Worm (Caenorhabditis elegans) whole organism, young adult: ENCODE measurements around the gene T14G11.1.

ENCODE experiments used
- C17E4.6 ChIP-seq: fragments of 200-800 bp; sonication (Bioruptor generic); IDR thresholded peaks from 2 replicates; pipeline ENCODE4 v1.3.6; 2022; ENCODE audit warnings: missing genetic modification reagents, missing genetic modification characterization, missing compliant biosample characterization
- F10E7.11 ChIP-seq: sonication (generic microtip); optimal IDR thresholded peaks from 2 replicates; lab custom pipeline; 2017; ENCODE audit warnings: mild to moderate bottlenecking, missing genetic modification characterization, moderate library complexity, missing compliant biosample characterization
- F39B2.1 ChIP-seq: fragments of 200-800 bp; sonication (Bioruptor generic); IDR thresholded peaks from 2 replicates; pipeline ENCODE4 v1.3.6; 2022; ENCODE audit warnings: missing genetic modification reagents, missing genetic modification characterization, missing compliant biosample characterization
- Y56A3A.18 ChIP-seq: fragments of 200-800 bp; sonication (Bioruptor generic); IDR thresholded peaks from 2 replicates; pipeline ENCODE4 v1.3.6; 2022; ENCODE audit warnings: missing genetic modification reagents, missing genetic modification characterization, missing compliant biosample characterization
- ceh-91 ChIP-seq: fragments of 200-800 bp; sonication (Bioruptor generic); IDR thresholded peaks from 2 replicates; pipeline ENCODE4 v1.3.6; 2022; ENCODE audit warnings: missing genetic modification reagents, missing genetic modification characterization, missing compliant biosample characterization
- die-1 ChIP-seq: sonication (generic microtip); optimal IDR thresholded peaks from 2 replicates; lab custom pipeline; 2016; ENCODE audit warnings: missing genotype, mild to moderate bottlenecking, missing genetic modification characterization, missing compliant biosample characterization
- egl-44 ChIP-seq: fragments of 200-800 bp; sonication (Bioruptor generic); IDR thresholded peaks from 2 replicates; pipeline ENCODE4 v1.3.6; 2022; ENCODE audit warnings: missing genetic modification reagents, missing genetic modification characterization, missing compliant biosample characterization
- egrh-3 ChIP-seq: fragments of 200-800 bp; sonication (Bioruptor generic); IDR thresholded peaks from 2 replicates; pipeline ENCODE4 v1.3.6; 2022; ENCODE audit warnings: missing genetic modification reagents, missing genetic modification characterization, missing compliant biosample characterization
- ekl-4 ChIP-seq: fragments of 200-800 bp; sonication (Bioruptor generic); IDR thresholded peaks from 2 replicates; pipeline ENCODE4 v1.3.6; 2022; ENCODE audit warnings: missing genetic modification reagents, missing genetic modification characterization, missing compliant biosample characterization
- hsf-1 ChIP-seq: fragments of 200-800 bp; sonication (Bioruptor generic); IDR thresholded peaks from 2 replicates; pipeline ENCODE4 v1.3.6; 2022; ENCODE audit warnings: missing genetic modification reagents, missing genetic modification characterization, missing compliant biosample characterization
- lin-26 ChIP-seq: fragments of 200-800 bp; sonication (Bioruptor generic); IDR thresholded peaks from 2 replicates; pipeline ENCODE4 v1.3.6; 2022; ENCODE audit warnings: missing genetic modification reagents, missing genetic modification characterization, missing compliant biosample characterization
- madf-6 ChIP-seq: fragments of 200-800 bp; sonication (Bioruptor generic); IDR thresholded peaks from 2 replicates; pipeline ENCODE4 v1.3.6; 2022; ENCODE audit warnings: missing genetic modification reagents, missing genetic modification characterization, missing compliant biosample characterization
- mcd-1 ChIP-seq: fragments of 200-800 bp; sonication (Bioruptor generic); IDR thresholded peaks from 2 replicates; pipeline ENCODE4 v1.3.6; 2022; ENCODE audit warnings: missing genetic modification reagents, missing genetic modification characterization, missing compliant biosample characterization
- pbrm-1 ChIP-seq: fragments of 200-800 bp; sonication (Bioruptor generic); IDR thresholded peaks from 2 replicates; pipeline ENCODE4 v1.3.6; 2022; ENCODE audit warnings: missing genetic modification reagents, missing genetic modification characterization, missing compliant biosample characterization
- ztf-25 ChIP-seq: fragments of 200-800 bp; sonication (Bioruptor generic); IDR thresholded peaks from 2 replicates; pipeline ENCODE4 v1.3.6; 2022; ENCODE audit warnings: missing genetic modification reagents, missing genetic modification characterization, missing compliant biosample characterization
- ztf-26 ChIP-seq: sonication (generic microtip); optimal IDR thresholded peaks from 2 replicates; lab custom pipeline; 2017; ENCODE audit warnings: missing genetic modification characterization, missing compliant biosample characterization

Gene T14G11.1

ce11 chrX:2729857-2730256, 41.1 kb downstream of the T14G11.1 start (continued):
- TF ChIP-seq egl-44 (GFP tag; lab: Robert Waterston, UW) = no peak
- no peak for TF ChIP-seq die-1 (tag; lab: Kevin White, UChicago)

ce11 chrX:2731416-2731815, 42.6 kb downstream of the T14G11.1 start:
- TF ChIP-seq ztf-25 (GFP tag; lab: Robert Waterston, UW) = no peak
- 0 out of 2 replicates have a peak, but pooled peaks have one; percentile 51 for TF ChIP-seq lin-26
- peak; percentile 95 for TF ChIP-seq egrh-3 (GFP tag; lab: Robert Waterston, UW)
- peak; percentile 24; the same call in 1 of the 2 replicates for TF ChIP-seq mcd-1 (GFP tag; lab: Robert Waterston, UW)
- no peak for TF ChIP-seq F39B2.1
- no peak for TF ChIP-seq pbrm-1
- TF ChIP-seq madf-6 (GFP tag; lab: Robert Waterston, UW) = no peak
- 0 out of 2 replicates have a peak, but pooled peaks have one; percentile 20 for TF ChIP-seq C17E4.6 (GFP tag; lab: Robert Waterston, UW)
- no peak for TF ChIP-seq hsf-1
- no peak for TF ChIP-seq ceh-91 (GFP tag; lab: Robert Waterston, UW)
- peak; percentile 56 for TF ChIP-seq F10E7.11 (tag; lab: Kevin White, UChicago)
- no peak for TF ChIP-seq Y56A3A.18
- no peak for TF ChIP-seq ztf-26 (tag; lab: Kevin White, UChicago)
- TF ChIP-seq ekl-4 = no peak
- TF ChIP-seq, all 124 proteins: peak for 5
